Worm (Caenorhabditis elegans): ENCODE data around the gene R05F9.9.

DNA sequence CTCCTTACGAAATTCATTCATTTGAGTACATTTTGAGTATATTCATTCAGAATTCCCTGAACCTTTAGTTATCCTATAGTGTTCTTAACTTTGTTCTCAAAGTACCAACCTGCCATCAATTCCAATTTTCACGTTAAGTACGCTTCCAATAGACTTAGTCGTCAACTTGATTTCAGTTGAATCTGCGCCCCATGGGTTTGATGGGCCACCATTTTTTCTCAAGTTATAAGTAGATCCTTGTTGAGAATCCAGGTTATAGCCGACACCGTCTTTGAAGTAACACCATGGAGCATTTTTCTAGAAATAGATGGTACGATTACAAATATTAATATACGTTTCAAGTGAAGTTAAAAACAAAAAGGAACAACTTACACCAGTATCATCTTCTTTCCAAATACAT lies 22.8 kb upstream of the R05F9.9 start:
- TF ChIP-seq lin-35 (GFP tag; optimal IDR thresholded peaks at IDR 0.05) (no peak), elt-3 (tag; optimal IDR thresholded peaks at IDR 0.05) (no peak), lsy-2 (tag; optimal IDR thresholded peaks at IDR 0.05) (no peak), snpc-4 (tag; optimal IDR thresholded peaks at IDR 0.05) (no peak), nhr-11 (tag; optimal IDR thresholded peaks at IDR 0.05) (no peak), sup-37 (GFP tag; optimal IDR thresholded peaks at IDR 0.05) (no peak)

Data from whole organism, L1 larva.